Worm (Caenorhabditis elegans) whole organism, young adult: ENCODE results near the gene zer-1.

ENCODE experiments used
- B0035.1 ChIP-seq: sonication (generic microtip); optimal IDR thresholded peaks from 2 replicates; lab custom pipeline; 2016; ENCODE audit warnings: missing genetic modification characterization, mild to moderate bottlenecking, missing compliant biosample characterization, missing genotype, missing genetic modification reagents
- B0336.3 ChIP-seq: fragments of 200-800 bp; sonication (Bioruptor generic); IDR thresholded peaks from 2 replicates; pipeline ENCODE4 v1.3.6; 2022; ENCODE audit warnings: missing genetic modification characterization, missing compliant biosample characterization
- C06A6.2 ChIP-seq: fragments of 200-800 bp; sonication (Bioruptor generic); conservative IDR thresholded peaks from 2 replicates; pipeline ENCODE4 v1.3.6; 2022; ENCODE audit warnings: missing genetic modification characterization, missing compliant biosample characterization
- F33H1.4 ChIP-seq: fragments of 200-800 bp; sonication (Bioruptor generic); IDR thresholded peaks from 2 replicates; pipeline ENCODE4 v1.3.6; 2022; ENCODE audit warnings: missing genetic modification reagents, missing genetic modification characterization, missing compliant biosample characterization
- F55B11.4 ChIP-seq: sonication (generic microtip); optimal IDR thresholded peaks from 2 replicates; lab custom pipeline; 2016; ENCODE audit warnings: missing compliant biosample characterization, missing genetic modification characterization, borderline replicate concordance; ENCODE audit not compliant: insufficient read depth
- F57C9.4 ChIP-seq: sonication (generic microtip); optimal IDR thresholded peaks from 2 replicates; lab custom pipeline; 2017; ENCODE audit warnings: mild to moderate bottlenecking, missing genetic modification characterization, missing compliant biosample characterization
- K12H6.12 ChIP-seq: fragments of 200-800 bp; sonication (Bioruptor generic); optimal IDR thresholded peaks from 2 replicates; lab custom pipeline; 2018; ENCODE audit warnings: mild to moderate bottlenecking, missing genetic modification characterization, missing compliant biosample characterization
- Y53G8AR.9 ChIP-seq: fragments of 200-800 bp; sonication (Bioruptor generic); conservative IDR thresholded peaks from 2 replicates; pipeline ENCODE4 v1.3.6; 2022; ENCODE audit warnings: missing genetic modification reagents, missing genetic modification characterization, missing compliant biosample characterization
- Y95B8A.8 ChIP-seq: fragments of 200-800 bp; sonication (Bioruptor generic); IDR thresholded peaks from 2 replicates; pipeline ENCODE4 v1.3.6; 2022; ENCODE audit warnings: missing genetic modification reagents, missing genetic modification characterization, missing compliant biosample characterization
- ZK185.1 ChIP-seq: sonication (generic microtip); optimal IDR thresholded peaks from 2 replicates; lab custom pipeline; 2016; ENCODE audit warnings: mild to moderate bottlenecking, missing genetic modification characterization, missing compliant biosample characterization; ENCODE audit not compliant: poor library complexity, severe bottlenecking
- ama-1 ChIP-seq, 3 experiments: fragments of 150-350 bp in 1 of 3; sonication (generic microtip) in 2 of 3; optimal IDR thresholded peaks; 2 replicates each; lab custom pipeline; 2014 to 2018; ENCODE audit warnings: missing biosample characterization in 2 of 3, missing genetic modification characterization in 2 of 3, missing genetic modification reagents in 2 of 3
- atf-7 ChIP-seq: sonication (generic microtip); optimal IDR thresholded peaks from 2 replicates; lab custom pipeline; 2017; ENCODE audit warnings: mild to moderate bottlenecking, missing genetic modification characterization, missing compliant biosample characterization
- attf-5 ChIP-seq: fragments of 200-800 bp; sonication (Bioruptor generic); optimal IDR thresholded peaks from 2 replicates; lab custom pipeline; 2018; ENCODE audit warnings: mild to moderate bottlenecking, missing genetic modification characterization, missing compliant biosample characterization
- cebp-1 ChIP-seq, 2 experiments: fragments of 200-800 bp in 1 of 2; sonication (Bioruptor generic) in 1 of 2; sonication (generic microtip) in 1 of 2; IDR thresholded peaks in 1 of 2; optimal IDR thresholded peaks in 1 of 2; 2 replicates each; pipeline versions ENCODE4 v1.3.6 to Lab custom; 2017 to 2022; ENCODE audit warnings: missing compliant biosample characterization in 2 of 2, missing genetic modification characterization in 2 of 2, mild to moderate bottlenecking in 1 of 2, missing genetic modification reagents in 1 of 2, moderate library complexity in 1 of 2
- cebp-2 ChIP-seq: fragments of 200-800 bp; sonication (Bioruptor generic); IDR thresholded peaks from 2 replicates; pipeline ENCODE4 v1.3.6; 2022; ENCODE audit warnings: missing genetic modification characterization, missing compliant biosample characterization
- ceh-27 ChIP-seq: fragments of 200-800 bp; sonication (Bioruptor generic); optimal IDR thresholded peaks from 2 replicates; lab custom pipeline; 2018; ENCODE audit warnings: mild to moderate bottlenecking, missing genetic modification characterization, moderate library complexity, missing compliant biosample characterization
- chd-7 ChIP-seq: sonication (generic microtip); optimal IDR thresholded peaks from 2 replicates; lab custom pipeline; 2016; ENCODE audit warnings: mild to moderate bottlenecking, missing genetic modification characterization, moderate library complexity, missing compliant biosample characterization
- die-1 ChIP-seq: sonication (generic microtip); optimal IDR thresholded peaks from 2 replicates; lab custom pipeline; 2016; ENCODE audit warnings: missing genotype, mild to moderate bottlenecking, missing genetic modification characterization, missing compliant biosample characterization
- egl-44 ChIP-seq: fragments of 200-800 bp; sonication (Bioruptor generic); IDR thresholded peaks from 2 replicates; pipeline ENCODE4 v1.3.6; 2022; ENCODE audit warnings: missing genetic modification reagents, missing genetic modification characterization, missing compliant biosample characterization
- egrh-3 ChIP-seq: fragments of 200-800 bp; sonication (Bioruptor generic); IDR thresholded peaks from 2 replicates; pipeline ENCODE4 v1.3.6; 2022; ENCODE audit warnings: missing genetic modification reagents, missing genetic modification characterization, missing compliant biosample characterization
- ekl-4 ChIP-seq: fragments of 200-800 bp; sonication (Bioruptor generic); IDR thresholded peaks from 2 replicates; pipeline ENCODE4 v1.3.6; 2022; ENCODE audit warnings: missing genetic modification reagents, missing genetic modification characterization, missing compliant biosample characterization
- hmg-1.2 ChIP-seq: fragments of 200-800 bp; sonication (Bioruptor generic); IDR thresholded peaks from 2 replicates; pipeline ENCODE4 v1.3.6; 2022; ENCODE audit warnings: missing genetic modification reagents, missing genetic modification characterization, missing compliant biosample characterization
- hsf-1 ChIP-seq: fragments of 200-800 bp; sonication (Bioruptor generic); IDR thresholded peaks from 2 replicates; pipeline ENCODE4 v1.3.6; 2022; ENCODE audit warnings: missing genetic modification reagents, missing genetic modification characterization, missing compliant biosample characterization
- lin-26 ChIP-seq: fragments of 200-800 bp; sonication (Bioruptor generic); IDR thresholded peaks from 2 replicates; pipeline ENCODE4 v1.3.6; 2022; ENCODE audit warnings: missing genetic modification reagents, missing genetic modification characterization, missing compliant biosample characterization
- lin-40 ChIP-seq: sonication (generic microtip); optimal IDR thresholded peaks from 2 replicates; lab custom pipeline; 2016; ENCODE audit warnings: missing genetic modification characterization, mild to moderate bottlenecking, missing compliant biosample characterization, missing genotype, missing genetic modification reagents
- madf-10 ChIP-seq: sonication (generic microtip); optimal IDR thresholded peaks from 2 replicates; lab custom pipeline; 2016; ENCODE audit warnings: mild to moderate bottlenecking, missing genetic modification characterization, missing compliant biosample characterization
- madf-3 ChIP-seq: fragments of 200-800 bp; sonication (Bioruptor generic); IDR thresholded peaks from 2 replicates; pipeline ENCODE4 v1.3.6; 2022; ENCODE audit warnings: missing genetic modification reagents, missing genetic modification characterization, missing compliant biosample characterization
- mcd-1 ChIP-seq: fragments of 200-800 bp; sonication (Bioruptor generic); IDR thresholded peaks from 2 replicates; pipeline ENCODE4 v1.3.6; 2022; ENCODE audit warnings: missing genetic modification reagents, missing genetic modification characterization, missing compliant biosample characterization
- nfya-1 ChIP-seq: sonication (generic microtip); optimal IDR thresholded peaks from 2 replicates; lab custom pipeline; 2017; ENCODE audit warnings: antibody characterized with exemption, missing compliant biosample characterization, missing genetic modification characterization, borderline replicate concordance; ENCODE audit not compliant: insufficient read depth
- nhr-90 ChIP-seq: sonication (generic microtip); optimal IDR thresholded peaks from 2 replicates; lab custom pipeline; 2016; ENCODE audit warnings: missing genotype, mild to moderate bottlenecking, missing genetic modification characterization, missing compliant biosample characterization
- pbrm-1 ChIP-seq: fragments of 200-800 bp; sonication (Bioruptor generic); IDR thresholded peaks from 2 replicates; pipeline ENCODE4 v1.3.6; 2022; ENCODE audit warnings: missing genetic modification reagents, missing genetic modification characterization, missing compliant biosample characterization
- pha-4 ChIP-seq: fragments of 150-350 bp; sonication (generic microtip); optimal IDR thresholded peaks from 2 replicates; lab custom pipeline; 2014; ENCODE audit warnings: missing biosample characterization, missing genetic modification reagents, missing genetic modification characterization
- rec-8 ChIP-seq, 2 experiments: sonication (generic microtip); optimal IDR thresholded peaks; 2 replicates each; lab custom pipeline; 2016; ENCODE audit warnings: mild to moderate bottlenecking in 2 of 2, missing genetic modification characterization in 2 of 2, missing genetic modification reagents in 2 of 2, missing genotype in 2 of 2, missing biosample characterization in 1 of 2, missing compliant biosample characterization in 1 of 2, moderate library complexity in 1 of 2
- repo-1 ChIP-seq: sonication (generic microtip); optimal IDR thresholded peaks from 2 replicates; lab custom pipeline; 2017; ENCODE audit warnings: mild to moderate bottlenecking, missing genetic modification characterization, missing compliant biosample characterization
- somi-1 ChIP-seq: fragments of 200-800 bp; sonication (Bioruptor generic); optimal IDR thresholded peaks from 2 replicates; lab custom pipeline; 2018; ENCODE audit warnings: mild to moderate bottlenecking, missing genetic modification characterization, missing compliant biosample characterization
- sptf-2 ChIP-seq: fragments of 200-800 bp; sonication (Bioruptor generic); optimal IDR thresholded peaks from 2 replicates; lab custom pipeline; 2018; ENCODE audit warnings: mild to moderate bottlenecking, missing genetic modification characterization, missing compliant biosample characterization
- tlf-1 ChIP-seq: fragments of 200-800 bp; sonication (Bioruptor generic); optimal IDR thresholded peaks from 2 replicates; lab custom pipeline; 2018; ENCODE audit warnings: mild to moderate bottlenecking, missing genetic modification characterization, missing compliant biosample characterization
- zfh-2 ChIP-seq: fragments of 200-800 bp; sonication (Bioruptor generic); conservative IDR thresholded peaks from 2 replicates; pipeline ENCODE4 v1.3.6; 2022; ENCODE audit warnings: missing genetic modification reagents, missing genetic modification characterization, missing compliant biosample characterization
- ztf-18 ChIP-seq: sonication (generic microtip); optimal IDR thresholded peaks from 2 replicates; lab custom pipeline; 2016; ENCODE audit warnings: missing genotype, mild to moderate bottlenecking, missing genetic modification characterization, missing compliant biosample characterization
- ztf-22 ChIP-seq: fragments of 200-800 bp; sonication (Bioruptor generic); optimal IDR thresholded peaks from 2 replicates; lab custom pipeline; 2018; ENCODE audit warnings: mild to moderate bottlenecking, missing genetic modification characterization, moderate library complexity, missing compliant biosample characterization
- ztf-26 ChIP-seq: sonication (generic microtip); optimal IDR thresholded peaks from 2 replicates; lab custom pipeline; 2017; ENCODE audit warnings: missing genetic modification characterization, missing compliant biosample characterization
- ztf-28 ChIP-seq: fragments of 200-800 bp; sonication (Bioruptor generic); IDR thresholded peaks from 2 replicates; pipeline ENCODE4 v1.3.6; 2022; ENCODE audit warnings: missing genetic modification reagents, missing genetic modification characterization, missing compliant biosample characterization

Gene zer-1

DNA sequence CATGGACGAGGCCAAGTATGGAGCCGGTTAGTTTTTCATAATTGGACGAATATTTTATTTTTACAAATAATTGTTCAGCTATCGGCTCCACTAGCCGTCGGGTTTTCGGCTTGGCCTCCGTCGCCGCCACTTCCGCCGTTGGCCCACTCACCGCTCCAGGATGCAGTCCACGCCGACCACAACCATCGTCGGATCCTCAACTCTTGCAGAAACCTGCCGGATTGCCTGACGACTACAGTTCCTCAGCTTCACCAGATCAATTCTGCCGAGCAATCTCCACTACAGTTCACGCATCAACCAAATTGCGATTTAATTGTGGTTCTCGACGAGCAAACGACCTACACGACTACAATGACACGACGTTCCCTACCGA lies 52.2 kb downstream of the zer-1 start:
- TF ChIP-seq tlf-1 (GFP tag; lab: Kevin White, UChicago), result no peak
- 0 out of 2 replicates have a peak, but pooled peaks have one; percentile 45 for TF ChIP-seq Y95B8A.8
- TF ChIP-seq repo-1 (tag; lab: Kevin White, UChicago), result no peak
- no peak; the same call in 1 of the 2 replicates for TF ChIP-seq C06A6.2 (GFP tag; lab: Robert Waterston, UW)
- peak; percentile 82 for TF ChIP-seq zfh-2 (GFP tag; lab: Robert Waterston, UW)
- no peak for TF ChIP-seq mcd-1 (GFP tag; lab: Robert Waterston, UW)
- TF ChIP-seq hmg-1.2 (GFP tag; lab: Robert Waterston, UW), result no peak
- peak; percentile 24; the same call in 1 of the 2 replicates for TF ChIP-seq egrh-3 (GFP tag; lab: Robert Waterston, UW)
- no peak for TF ChIP-seq chd-7
- TF ChIP-seq Y53G8AR.9, result 0 out of 2 replicates have a peak, but pooled peaks have one; percentile 11
- peak; percentile 33 for TF ChIP-seq ama-1 (optimal IDR thresholded peaks at IDR 0.05; lab: Kevin White, UChicago)
- TF ChIP-seq ama-1 (GFP tag; optimal IDR thresholded peaks at IDR 0.05; lab: Kevin White, UChicago), result no peak
- TF ChIP-seq nfya-1 (tag; lab: Kevin White, UChicago), result no peak
- no peak for TF ChIP-seq ztf-22 (GFP tag; lab: Kevin White, UChicago)
- TF ChIP-seq madf-3 (GFP tag; lab: Robert Waterston, UW), result peak; percentile 36; the same call in 1 of the 2 replicates
- peak; percentile 18; the same call in 1 of the 2 replicates for TF ChIP-seq lin-26 (GFP tag; lab: Robert Waterston, UW)

DNA sequence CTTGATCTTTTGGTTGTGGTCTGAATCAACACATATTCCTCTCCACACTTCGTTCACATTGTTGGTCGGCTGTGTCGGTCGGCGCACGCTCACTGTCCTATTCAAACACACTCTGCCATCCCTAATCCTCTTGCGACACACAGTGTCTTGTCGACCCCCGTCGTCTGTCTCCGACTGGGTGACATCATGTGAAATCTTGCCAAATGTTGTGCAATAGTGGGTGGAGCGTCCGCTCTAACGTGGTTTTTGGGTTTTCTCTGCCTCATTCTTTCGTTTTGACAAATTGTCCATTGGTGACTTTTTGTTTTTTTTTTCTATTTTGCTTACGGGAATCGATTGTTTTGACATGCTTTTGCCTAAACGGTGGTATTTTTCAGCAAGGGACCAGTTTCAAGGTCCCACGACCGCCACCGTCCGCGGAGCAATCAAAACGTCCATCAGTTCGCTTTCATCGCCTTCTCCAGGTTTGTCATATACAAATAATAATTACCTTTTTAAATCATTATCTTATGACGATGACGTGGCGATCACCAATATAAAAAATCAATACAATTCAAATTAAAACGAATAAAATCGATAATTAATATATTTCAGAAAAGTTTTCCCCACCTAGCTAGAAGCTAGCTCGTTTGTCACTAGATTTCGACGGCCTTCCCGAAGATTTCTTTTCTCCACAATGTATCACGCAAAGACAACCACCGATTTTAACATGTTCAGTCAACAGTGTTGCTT lies 52.7 kb downstream of the zer-1 start:
- TF ChIP-seq ztf-18 (peak; percentile 33), rec-8 (tag; optimal IDR thresholded peaks at IDR 0.05; lab: Kevin White, UChicago) (no peak), ekl-4 (GFP tag; lab: Robert Waterston, UW) (peak; percentile 81), ztf-26 (peak; percentile 92), chd-7 (peak; percentile 85), F55B11.4 (tag; lab: Kevin White, UChicago) (no peak), die-1 (peak; percentile 35), C06A6.2 (GFP tag; lab: Robert Waterston, UW) (peak; percentile 70; the same call in 1 of the 2 replicates), ceh-27 (GFP tag; lab: Kevin White, UChicago) (peak; percentile 91), pbrm-1 (GFP tag; lab: Robert Waterston, UW) (peak; percentile 86), B0336.3 (GFP tag; lab: Robert Waterston, UW) (peak; percentile 61; the same call in 1 of the 2 replicates), cebp-1 (GFP tag; IDR thresholded peaks at IDR 0.05; lab: Robert Waterston, UW) (peak; percentile 98), cebp-1 (tag; optimal IDR thresholded peaks at IDR 0.05; lab: Kevin White, UChicago) (peak; percentile 98), cebp-2 (GFP tag; lab: Robert Waterston, UW) (peak; percentile 93; the same call in 1 of the 2 replicates), hmg-1.2 (GFP tag; lab: Robert Waterston, UW) (peak; percentile 89), B0035.1 (tag; lab: Kevin White, UChicago) (peak; percentile 8), ZK185.1 (peak; percentile 78), nhr-90 (tag; lab: Kevin White, UChicago) (peak; percentile 84), pha-4 (peak; percentile 89), K12H6.12 (peak; percentile 86), attf-5 (GFP tag; lab: Kevin White, UChicago) (peak; percentile 88), hsf-1 (GFP tag; lab: Robert Waterston, UW) (0 out of 2 replicates have a peak, but pooled peaks have one; percentile 37), somi-1 (GFP tag; lab: Kevin White, UChicago) (peak; percentile 68), egl-44 (peak; percentile 39; the same call in 1 of the 2 replicates), ztf-28 (GFP tag; lab: Robert Waterston, UW) (no peak), madf-10 (peak; percentile 77), F57C9.4 (tag; lab: Kevin White, UChicago) (no peak), ama-1 (optimal IDR thresholded peaks at IDR 0.05; lab: Kevin White, UChicago) (peak; percentile 89), ama-1 (GFP tag; optimal IDR thresholded peaks at IDR 0.05; lab: Kevin White, UChicago) (peak in 1 of 2 experiments; percentile 37), lin-40 (tag; lab: Kevin White, UChicago) (peak; percentile 89), F33H1.4 (GFP tag; lab: Robert Waterston, UW) (peak; percentile 39; the same call in 1 of the 2 replicates), atf-7 (tag; lab: Kevin White, UChicago) (peak; percentile 98), mcd-1 (GFP tag; lab: Robert Waterston, UW) (peak; percentile 73), sptf-2 (GFP tag; lab: Kevin White, UChicago) (no peak), tlf-1 (GFP tag; lab: Kevin White, UChicago) (peak; percentile 87)
